Fruit fly (Drosophila melanogaster): ENCODE measurements around the gene Fkbp39.
A peak's percentile ranks its signal among the peaks of the same experiment; 100 is the strongest.

Gene Fkbp39

dm6 chr3R:15356645-15357431, 23.9 kb upstream of the Fkbp39 start, which contains the start of the genes Atg4b and Hibch (continued):
- peak; percentile 81; the same call in 1 of the 2 replicates for TF ChIP-seq vvl (GFP tag; IDR thresholded peaks at IDR 0.05)
- peak; percentile 70 for TF ChIP-seq Med (GFP tag)
- TF ChIP-seq CG15514 (GFP tag; optimal IDR thresholded peaks at IDR 0.05) = peak; percentile 84
- TF ChIP-seq zfh1 (GFP tag; IDR thresholded peaks at IDR 0.05) = peak; percentile 62; the same call in 2 of the 3 replicates
- TF ChIP-seq CG32532 (GFP tag; IDR thresholded peaks at IDR 0.05) = peak; percentile 86
- peak; percentile 89 for TF ChIP-seq CG7839 (tag; optimal IDR thresholded peaks at IDR 0.05)
- peak; percentile 87 for TF ChIP-seq ind (GFP tag; optimal IDR thresholded peaks at IDR 0.05)
- TF ChIP-seq sens-2 (GFP tag; IDR thresholded peaks at IDR 0.05) = 0 out of 2 replicates have a peak, but pooled peaks have one; percentile 26
- peak; percentile 87 for TF ChIP-seq CG18262 (tag; optimal IDR thresholded peaks at IDR 0.05)
- TF ChIP-seq Opbp (GFP tag; IDR thresholded peaks at IDR 0.05; ENCODE audit: partially characterized antibody) = no peak
- peak; percentile 82 for TF ChIP-seq NFAT (GFP tag; IDR thresholded peaks at IDR 0.05)
- TF ChIP-seq CG1024 (GFP tag; IDR thresholded peaks at IDR 0.05) = no peak
- peak; percentile 80 for TF ChIP-seq lbe (GFP tag; optimal IDR thresholded peaks at IDR 0.05)
- TF ChIP-seq CG10321 (GFP tag; IDR thresholded peaks at IDR 0.05) = no peak
- TF ChIP-seq CG30431 (GFP tag; optimal IDR thresholded peaks at IDR 0.05) = peak; percentile 70
- TF ChIP-seq tgo (GFP tag; IDR thresholded peaks at IDR 0.05) = peak; percentile 72
- TF ChIP-seq ac (GFP tag; optimal IDR thresholded peaks at IDR 0.05) = peak; percentile 14
- no peak for TF ChIP-seq crol (GFP tag; IDR thresholded peaks at IDR 0.05)
- TF ChIP-seq Hand (GFP tag; optimal IDR thresholded peaks at IDR 0.05) = peak; percentile 57
- TF ChIP-seq CG4707 (GFP tag; optimal IDR thresholded peaks at IDR 0.05) = no peak
- peak; percentile 58 for TF ChIP-seq Hsf (GFP tag; optimal IDR thresholded peaks at IDR 0.05)
- no peak for TF ChIP-seq CTCF (GFP tag; optimal IDR thresholded peaks at IDR 0.05)
- TF ChIP-seq Awh (GFP tag; IDR thresholded peaks at IDR 0.05) = 0 out of 2 replicates have a peak, but pooled peaks have one; percentile 47
- peak; percentile 91 for TF ChIP-seq zen (tag; optimal IDR thresholded peaks at IDR 0.05)
- no peak for TF ChIP-seq sima (GFP tag; optimal IDR thresholded peaks at IDR 0.05)
- TF ChIP-seq Xrp1 (GFP tag; IDR thresholded peaks at IDR 0.05) = peak; percentile 86
- peak; percentile 4 for TF ChIP-seq gcm2 (GFP tag; optimal IDR thresholded peaks at IDR 0.05)
- TF ChIP-seq Blimp-1 (GFP tag; optimal IDR thresholded peaks at IDR 0.05) = peak; percentile 76
- TF ChIP-seq shn (GFP tag; optimal IDR thresholded peaks at IDR 0.05) = no peak
- TF ChIP-seq CoRest (tag; optimal IDR thresholded peaks at IDR 0.05) = peak; percentile 93
- peak; percentile 91 for TF ChIP-seq CG30403 (GFP tag; optimal IDR thresholded peaks at IDR 0.05)
- no peak; the same call in 1 of the 2 replicates for TF ChIP-seq Poxn (GFP tag; IDR thresholded peaks at IDR 0.05)
- peak; percentile 78 for TF ChIP-seq CG1603 (tag; optimal IDR thresholded peaks at IDR 0.05)
- TF ChIP-seq Stat92E (GFP tag; optimal IDR thresholded peaks at IDR 0.05) = peak in 1 of 3 experiments; percentile 57
- 0 out of 3 replicates have a peak, but pooled peaks have one; percentile 18 for TF ChIP-seq C15 (GFP tag; IDR thresholded peaks at IDR 0.05)
- TF ChIP-seq Lhr (GFP tag; optimal IDR thresholded peaks at IDR 0.05) = peak; percentile 43
- TF ChIP-seq tap (tag; optimal IDR thresholded peaks at IDR 0.05) = no peak
- no peak for TF ChIP-seq hbn (GFP tag; IDR thresholded peaks at IDR 0.05; ENCODE audit: partially characterized antibody)
- TF ChIP-seq bsh (GFP tag; optimal IDR thresholded peaks at IDR 0.05) = peak; percentile 38 to 79
- no peak for TF ChIP-seq D (optimal IDR thresholded peaks at IDR 0.05)
- peak; percentile 82 for TF ChIP-seq D (GFP tag; optimal IDR thresholded peaks at IDR 0.05)
- TF ChIP-seq eve (GFP tag; optimal IDR thresholded peaks at IDR 0.05) = no peak
- peak; percentile 59; the same call in 1 of the 2 replicates for TF ChIP-seq CG32767 (GFP tag; IDR thresholded peaks at IDR 0.05)
- TF ChIP-seq grau (tag; optimal IDR thresholded peaks at IDR 0.05) = peak; percentile 89
- TF ChIP-seq CG11247 (GFP tag; IDR thresholded peaks at IDR 0.05) = peak; percentile 65
- no peak for TF ChIP-seq Doc3 (GFP tag; IDR thresholded peaks at IDR 0.05; ENCODE audit: partially characterized antibody)
- TF ChIP-seq pan (optimal IDR thresholded peaks at IDR 0.05) = no peak
- TF ChIP-seq pan (GFP tag; optimal IDR thresholded peaks at IDR 0.05 in 1 of 2, IDR thresholded peaks at IDR 0.05 in 1 of 2) = peak in 1 of 2 experiments; percentile 83
- peak; percentile 67 for TF ChIP-seq ttk (GFP tag; IDR thresholded peaks at IDR 0.05)

All from whole organism, embryonic.